Fruit fly (Drosophila melanogaster) whole organism, pupa: Measurements from ENCODE around the gene CG43322.

Experiments
- CG10348 ChIP-seq: fragments of 200-800 bp; sonication (Bioruptor generic); IDR thresholded peaks from 2 replicates; pipeline ENCODE4 v1.3.6; 2022; ENCODE audit warnings: missing biosample characterization, missing genetic modification characterization
- rn ChIP-seq: fragments of 200-800 bp; sonication (Bioruptor generic); IDR thresholded peaks from 2 replicates; pipeline ENCODE4 v1.3.6; 2022; ENCODE audit warnings: missing biosample characterization, missing genetic modification characterization

DNA sequence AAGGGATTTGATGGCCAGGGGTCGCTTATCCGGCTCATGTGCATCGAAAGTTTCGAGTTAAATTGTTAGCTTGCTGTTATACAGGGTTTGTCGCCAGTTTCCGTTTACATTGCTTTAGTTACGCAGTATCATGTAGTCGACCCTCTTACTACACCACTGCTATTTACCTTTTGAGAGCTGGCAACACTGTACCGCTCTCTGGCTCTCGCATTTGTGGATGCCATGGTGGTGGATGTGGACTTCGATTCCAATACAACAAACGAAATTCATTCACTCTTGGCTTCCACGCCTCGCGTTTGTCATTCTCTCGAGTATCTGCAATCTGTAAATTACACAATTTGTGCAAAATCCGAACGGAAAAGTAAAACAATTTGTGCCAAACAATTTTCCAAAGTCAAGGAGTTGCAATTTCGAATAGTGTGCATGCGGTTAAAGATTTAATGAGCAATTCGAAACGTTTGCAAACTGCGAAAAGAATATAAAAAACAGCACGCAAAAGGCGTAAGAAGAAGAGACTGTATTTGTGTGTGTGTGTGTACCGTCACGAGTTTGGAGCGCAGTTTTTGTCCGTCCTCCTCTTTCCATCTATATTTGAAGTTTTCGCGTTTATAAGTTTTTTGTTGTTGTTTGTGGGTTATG is 35.9 kb downstream of the CG43322 start:
- TF ChIP-seq rn (GFP tag; lab: Robert Waterston, UW) (no peak), CG10348 (no peak)
